Worm (Caenorhabditis elegans): Measurements from ENCODE around the gene R01H2.4.

DNA sequence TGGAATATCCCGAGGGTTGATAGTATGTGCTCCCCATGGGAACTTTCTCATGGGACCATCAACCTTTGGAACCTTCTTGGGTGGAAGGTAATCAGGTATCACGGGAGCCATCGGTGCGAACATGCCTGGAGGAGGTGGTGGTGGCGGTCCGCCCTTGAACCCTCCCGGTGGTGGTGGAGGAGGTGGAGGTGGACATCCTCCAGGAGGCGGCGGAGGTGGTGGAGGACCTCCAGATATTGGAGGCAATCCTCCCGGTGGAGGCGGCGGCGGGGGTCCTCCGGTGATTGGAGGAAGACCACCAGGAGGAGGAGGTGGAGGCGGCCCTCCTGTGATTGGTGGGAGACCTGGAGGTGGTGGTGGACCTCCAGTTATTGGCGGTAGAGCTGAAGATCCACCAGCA, 38.2 kb downstream of the R01H2.4 start:
- no peak for TF ChIP-seq lin-13 (GFP tag; optimal IDR thresholded peaks at IDR 0.05)
- no peak for TF ChIP-seq ceh-82 (tag; optimal IDR thresholded peaks at IDR 0.05)
- TF ChIP-seq nhr-21 (tag; optimal IDR thresholded peaks at IDR 0.05), result no peak
- no peak for TF ChIP-seq unc-62 (GFP tag; optimal IDR thresholded peaks at IDR 0.05)
- no peak for TF ChIP-seq aly-2 (tag; optimal IDR thresholded peaks at IDR 0.05)
- no peak for TF ChIP-seq ztf-11 (tag; optimal IDR thresholded peaks at IDR 0.05)
